Worm (Caenorhabditis elegans) whole organism, young adult: ENCODE data around the gene T01G1.2.

Source experiments
- B0261.1 ChIP-seq: sonication (generic microtip); optimal IDR thresholded peaks from 2 replicates; lab custom pipeline; 2016; ENCODE audit warnings: mild to moderate bottlenecking, missing genetic modification characterization, moderate library complexity, missing compliant biosample characterization
- C06A6.2 ChIP-seq: fragments of 200-800 bp; sonication (Bioruptor generic); conservative IDR thresholded peaks from 2 replicates; pipeline ENCODE4 v1.3.6; 2022; ENCODE audit warnings: missing genetic modification characterization, missing compliant biosample characterization
- C17E4.6 ChIP-seq: fragments of 200-800 bp; sonication (Bioruptor generic); IDR thresholded peaks from 2 replicates; pipeline ENCODE4 v1.3.6; 2022; ENCODE audit warnings: missing genetic modification reagents, missing genetic modification characterization, missing compliant biosample characterization
- D2030.7 ChIP-seq: fragments of 200-800 bp; sonication (Bioruptor generic); IDR thresholded peaks from 2 replicates; pipeline ENCODE4 v1.3.6; 2022; ENCODE audit warnings: missing genetic modification reagents, missing genetic modification characterization, missing compliant biosample characterization
- F10E7.11 ChIP-seq: sonication (generic microtip); optimal IDR thresholded peaks from 2 replicates; lab custom pipeline; 2017; ENCODE audit warnings: mild to moderate bottlenecking, missing genetic modification characterization, moderate library complexity, missing compliant biosample characterization
- F23B12.7 ChIP-seq: sonication (generic microtip); optimal IDR thresholded peaks from 2 replicates; lab custom pipeline; 2017; ENCODE audit warnings: missing genetic modification characterization, mild to moderate bottlenecking, missing compliant biosample characterization, antibody characterized with exemption, moderate library complexity; ENCODE audit not compliant: insufficient read depth
- F33H1.4 ChIP-seq: fragments of 200-800 bp; sonication (Bioruptor generic); IDR thresholded peaks from 2 replicates; pipeline ENCODE4 v1.3.6; 2022; ENCODE audit warnings: missing genetic modification reagents, missing genetic modification characterization, missing compliant biosample characterization
- F39B2.1 ChIP-seq: fragments of 200-800 bp; sonication (Bioruptor generic); IDR thresholded peaks from 2 replicates; pipeline ENCODE4 v1.3.6; 2022; ENCODE audit warnings: missing genetic modification reagents, missing genetic modification characterization, missing compliant biosample characterization
- F49E8.2 ChIP-seq: sonication (generic microtip); optimal IDR thresholded peaks from 3 replicates; lab custom pipeline; 2017; ENCODE audit warnings: missing genetic modification characterization, mild to moderate bottlenecking, missing compliant biosample characterization, antibody characterized with exemption, moderate library complexity; ENCODE audit not compliant: insufficient read depth
- K11D2.4 ChIP-seq: fragments of 200-800 bp; sonication (Bioruptor generic); IDR thresholded peaks from 2 replicates; pipeline ENCODE4 v1.3.6; 2022; ENCODE audit warnings: missing genetic modification reagents, missing genetic modification characterization, missing compliant biosample characterization
- Y53G8AR.9 ChIP-seq: fragments of 200-800 bp; sonication (Bioruptor generic); conservative IDR thresholded peaks from 2 replicates; pipeline ENCODE4 v1.3.6; 2022; ENCODE audit warnings: missing genetic modification reagents, missing genetic modification characterization, missing compliant biosample characterization
- Y95B8A.8 ChIP-seq: fragments of 200-800 bp; sonication (Bioruptor generic); IDR thresholded peaks from 2 replicates; pipeline ENCODE4 v1.3.6; 2022; ENCODE audit warnings: missing genetic modification reagents, missing genetic modification characterization, missing compliant biosample characterization
- attf-6 ChIP-seq: fragments of 200-800 bp; sonication (Bioruptor generic); IDR thresholded peaks from 2 replicates; pipeline ENCODE4 v1.3.6; 2022; ENCODE audit warnings: missing genetic modification reagents, missing genetic modification characterization, missing compliant biosample characterization
- cebp-2 ChIP-seq: fragments of 200-800 bp; sonication (Bioruptor generic); IDR thresholded peaks from 2 replicates; pipeline ENCODE4 v1.3.6; 2022; ENCODE audit warnings: missing genetic modification characterization, missing compliant biosample characterization
- ceh-100 ChIP-seq: fragments of 200-800 bp; sonication (Bioruptor generic); IDR thresholded peaks from 2 replicates; pipeline ENCODE4 v1.3.6; 2022; ENCODE audit warnings: missing genetic modification reagents, missing genetic modification characterization, missing compliant biosample characterization
- ceh-79 ChIP-seq: sonication (generic microtip); optimal IDR thresholded peaks from 2 replicates; lab custom pipeline; 2017; ENCODE audit warnings: mild to moderate bottlenecking, missing genetic modification characterization, missing compliant biosample characterization
- dox-1 ChIP-seq: fragments of 200-800 bp; sonication (Bioruptor generic); IDR thresholded peaks from 2 replicates; pipeline ENCODE4 v1.3.6; 2022; ENCODE audit warnings: missing genetic modification reagents, missing genetic modification characterization, missing compliant biosample characterization
- dpl-1 ChIP-seq: fragments of 150-350 bp; optimal IDR thresholded peaks from 2 replicates; lab custom pipeline; 2014; ENCODE audit warnings: missing biosample characterization, missing genetic modification reagents, missing genetic modification characterization
- egl-44 ChIP-seq: fragments of 200-800 bp; sonication (Bioruptor generic); IDR thresholded peaks from 2 replicates; pipeline ENCODE4 v1.3.6; 2022; ENCODE audit warnings: missing genetic modification reagents, missing genetic modification characterization, missing compliant biosample characterization
- egrh-3 ChIP-seq: fragments of 200-800 bp; sonication (Bioruptor generic); IDR thresholded peaks from 2 replicates; pipeline ENCODE4 v1.3.6; 2022; ENCODE audit warnings: missing genetic modification reagents, missing genetic modification characterization, missing compliant biosample characterization
- ekl-4 ChIP-seq: fragments of 200-800 bp; sonication (Bioruptor generic); IDR thresholded peaks from 2 replicates; pipeline ENCODE4 v1.3.6; 2022; ENCODE audit warnings: missing genetic modification reagents, missing genetic modification characterization, missing compliant biosample characterization
- fkh-3 ChIP-seq: sonication (generic microtip); optimal IDR thresholded peaks from 2 replicates; lab custom pipeline; 2016; ENCODE audit warnings: mild to moderate bottlenecking, missing genetic modification characterization, missing compliant biosample characterization
- gei-17 ChIP-seq: fragments of 200-800 bp; sonication (Bioruptor generic); optimal IDR thresholded peaks from 2 replicates; lab custom pipeline; 2018; ENCODE audit warnings: mild to moderate bottlenecking, missing genetic modification characterization, missing compliant biosample characterization
- hlh-26 ChIP-seq: fragments of 200-800 bp; sonication (Bioruptor generic); conservative IDR thresholded peaks from 2 replicates; pipeline ENCODE4 v1.3.6; 2022; ENCODE audit warnings: missing genetic modification reagents, missing genetic modification characterization, missing compliant biosample characterization
- hrde-1 ChIP-seq: sonication (generic microtip); optimal IDR thresholded peaks from 2 replicates; lab custom pipeline; 2016; ENCODE audit warnings: missing genetic modification characterization, mild to moderate bottlenecking, missing compliant biosample characterization, moderate library complexity, missing genotype, missing genetic modification reagents, borderline replicate concordance
- hsf-1 ChIP-seq: fragments of 200-800 bp; sonication (Bioruptor generic); IDR thresholded peaks from 2 replicates; pipeline ENCODE4 v1.3.6; 2022; ENCODE audit warnings: missing genetic modification reagents, missing genetic modification characterization, missing compliant biosample characterization
- lin-26 ChIP-seq: fragments of 200-800 bp; sonication (Bioruptor generic); IDR thresholded peaks from 2 replicates; pipeline ENCODE4 v1.3.6; 2022; ENCODE audit warnings: missing genetic modification reagents, missing genetic modification characterization, missing compliant biosample characterization
- madf-3 ChIP-seq: fragments of 200-800 bp; sonication (Bioruptor generic); IDR thresholded peaks from 2 replicates; pipeline ENCODE4 v1.3.6; 2022; ENCODE audit warnings: missing genetic modification reagents, missing genetic modification characterization, missing compliant biosample characterization
- mcd-1 ChIP-seq: fragments of 200-800 bp; sonication (Bioruptor generic); IDR thresholded peaks from 2 replicates; pipeline ENCODE4 v1.3.6; 2022; ENCODE audit warnings: missing genetic modification reagents, missing genetic modification characterization, missing compliant biosample characterization
- nhr-80 ChIP-seq: sonication (generic microtip); optimal IDR thresholded peaks from 2 replicates; lab custom pipeline; 2016; ENCODE audit warnings: missing genetic modification characterization, missing compliant biosample characterization
- nhr-90 ChIP-seq: sonication (generic microtip); optimal IDR thresholded peaks from 2 replicates; lab custom pipeline; 2016; ENCODE audit warnings: missing genotype, mild to moderate bottlenecking, missing genetic modification characterization, missing compliant biosample characterization
- rcor-1 ChIP-seq: fragments of 200-800 bp; sonication (Bioruptor generic); IDR thresholded peaks from 2 replicates; pipeline ENCODE4 v1.3.6; 2022; ENCODE audit warnings: missing genetic modification reagents, missing genetic modification characterization, missing compliant biosample characterization
- sdz-38 ChIP-seq: sonication (generic microtip); optimal IDR thresholded peaks from 2 replicates; lab custom pipeline; 2016; ENCODE audit warnings: missing genotype, missing genetic modification characterization, missing compliant biosample characterization
- snpc-1.1 ChIP-seq: sonication (generic microtip); optimal IDR thresholded peaks from 2 replicates; lab custom pipeline; 2017; ENCODE audit warnings: missing genetic modification characterization, mild to moderate bottlenecking, missing compliant biosample characterization, antibody characterized with exemption, moderate library complexity, missing genotype, missing genetic modification reagents; ENCODE audit not compliant: insufficient read depth
- snpc-1.3 ChIP-seq: sonication (generic microtip); optimal IDR thresholded peaks from 2 replicates; lab custom pipeline; 2017; ENCODE audit warnings: missing genetic modification characterization, mild to moderate bottlenecking, missing compliant biosample characterization, antibody characterized with exemption, moderate library complexity, missing genotype, missing genetic modification reagents; ENCODE audit not compliant: insufficient read depth
- somi-1 ChIP-seq: fragments of 200-800 bp; sonication (Bioruptor generic); optimal IDR thresholded peaks from 2 replicates; lab custom pipeline; 2018; ENCODE audit warnings: mild to moderate bottlenecking, missing genetic modification characterization, missing compliant biosample characterization
- sptf-2 ChIP-seq: fragments of 200-800 bp; sonication (Bioruptor generic); optimal IDR thresholded peaks from 2 replicates; lab custom pipeline; 2018; ENCODE audit warnings: mild to moderate bottlenecking, missing genetic modification characterization, missing compliant biosample characterization
- tbx-9 ChIP-seq: sonication (generic microtip); optimal IDR thresholded peaks from 2 replicates; lab custom pipeline; 2016; ENCODE audit warnings: borderline replicate concordance, missing genetic modification characterization, inconsistent platforms, missing compliant biosample characterization
- xnd-1 ChIP-seq: sonication (generic microtip); optimal IDR thresholded peaks from 2 replicates; lab custom pipeline; 2016; ENCODE audit warnings: missing genotype, missing genetic modification reagents, missing genetic modification characterization, missing compliant biosample characterization
- zim-3 ChIP-seq: sonication (generic microtip); optimal IDR thresholded peaks from 2 replicates; lab custom pipeline; 2017; ENCODE audit warnings: mild to moderate bottlenecking, missing genetic modification characterization, moderate library complexity, missing compliant biosample characterization
- ztf-22 ChIP-seq: fragments of 200-800 bp; sonication (Bioruptor generic); optimal IDR thresholded peaks from 2 replicates; lab custom pipeline; 2018; ENCODE audit warnings: mild to moderate bottlenecking, missing genetic modification characterization, moderate library complexity, missing compliant biosample characterization
- ztf-25 ChIP-seq: fragments of 200-800 bp; sonication (Bioruptor generic); IDR thresholded peaks from 2 replicates; pipeline ENCODE4 v1.3.6; 2022; ENCODE audit warnings: missing genetic modification reagents, missing genetic modification characterization, missing compliant biosample characterization
- ztf-3 ChIP-seq: fragments of 200-800 bp; sonication (Bioruptor generic); optimal IDR thresholded peaks from 2 replicates; lab custom pipeline; 2018; ENCODE audit warnings: mild to moderate bottlenecking, missing genetic modification characterization, missing compliant biosample characterization

Gene T01G1.2

ce11 chrIV:11319884-11320362 is 34.3 kb upstream of the T01G1.2 start, which contains the start of gene B0035.18 (continued):
- TF ChIP-seq F23B12.7 (tag; lab: Kevin White, UChicago): no peak
- TF ChIP-seq xnd-1 (tag; lab: Kevin White, UChicago): no peak
- TF ChIP-seq ceh-79 (tag; lab: Kevin White, UChicago): no peak
- TF ChIP-seq ekl-4 (GFP tag; lab: Robert Waterston, UW): no peak
- no peak for TF ChIP-seq snpc-1.1 (tag; lab: Kevin White, UChicago)
- no peak for TF ChIP-seq dox-1 (GFP tag; lab: Robert Waterston, UW)
- peak; percentile 91 for TF ChIP-seq madf-3 (GFP tag; lab: Robert Waterston, UW)
- TF ChIP-seq B0261.1: no peak
- no peak for TF ChIP-seq fkh-3 (tag; lab: Kevin White, UChicago)
- TF ChIP-seq dpl-1 (GFP tag; lab: Kevin White, UChicago): no peak
- no peak for TF ChIP-seq F39B2.1 (GFP tag; lab: Robert Waterston, UW)
- TF ChIP-seq Y53G8AR.9: no peak
- TF ChIP-seq hrde-1 (tag; lab: Kevin White, UChicago): no peak

ce11 chrIV:11320500-11320899 is 33.7 kb upstream of the T01G1.2 start, which contains the start of gene edg-1:
TSS of gene edg-1 (plus strand) at chrIV:11320800.
- TF ChIP-seq F49E8.2 (tag; lab: Kevin White, UChicago): peak; percentile 7
- no peak for TF ChIP-seq nhr-90 (tag; lab: Kevin White, UChicago)
- TF ChIP-seq sdz-38: no peak

- TF ChIP-seq C17E4.6 (GFP tag; lab: Robert Waterston, UW): 0 out of 2 replicates have a peak, but pooled peaks have one; percentile 7
- TF ChIP-seq ztf-3 (GFP tag; lab: Kevin White, UChicago): no peak
- no peak for TF ChIP-seq cebp-2 (GFP tag; lab: Robert Waterston, UW)
- no peak for TF ChIP-seq sptf-2 (GFP tag; lab: Kevin White, UChicago)
- no peak for TF ChIP-seq snpc-1.3
- peak; percentile 37; the same call in 1 of the 2 replicates for TF ChIP-seq F33H1.4 (GFP tag; lab: Robert Waterston, UW)
- no peak for TF ChIP-seq C06A6.2 (GFP tag; lab: Robert Waterston, UW)
- TF ChIP-seq hlh-26 (GFP tag; lab: Robert Waterston, UW): no peak
- TF ChIP-seq D2030.7 (GFP tag; lab: Robert Waterston, UW): peak; percentile 38
- TF ChIP-seq lin-26 (GFP tag; lab: Robert Waterston, UW): peak; percentile 79
- no peak for TF ChIP-seq K11D2.4 (GFP tag; lab: Robert Waterston, UW)
- TF ChIP-seq ceh-100 (GFP tag; lab: Robert Waterston, UW): 0 out of 2 replicates have a peak, but pooled peaks have one; percentile 27
- TF ChIP-seq zim-3 (tag; lab: Kevin White, UChicago): no peak
- 0 out of 2 replicates have a peak, but pooled peaks have one; percentile 43 for TF ChIP-seq ztf-25 (GFP tag; lab: Robert Waterston, UW)
- no peak for TF ChIP-seq egrh-3 (GFP tag; lab: Robert Waterston, UW)
- no peak for TF ChIP-seq nhr-80
- TF ChIP-seq dpl-1 (GFP tag; lab: Kevin White, UChicago): no peak
- TF ChIP-seq F10E7.11 (tag; lab: Kevin White, UChicago): no peak
- TF ChIP-seq gei-17 (GFP tag; lab: Kevin White, UChicago): no peak
- TF ChIP-seq attf-6 (GFP tag; lab: Robert Waterston, UW): peak; percentile 71; the same call in 1 of the 2 replicates
- TF ChIP-seq Y95B8A.8 (GFP tag; lab: Robert Waterston, UW): peak; percentile 59; the same call in 1 of the 2 replicates
- TF ChIP-seq egl-44: peak; percentile 65; the same call in 1 of the 2 replicates
- 0 out of 2 replicates have a peak, but pooled peaks have one; percentile 17 for TF ChIP-seq F39B2.1 (GFP tag; lab: Robert Waterston, UW)
- peak; percentile 79 for TF ChIP-seq ekl-4 (GFP tag; lab: Robert Waterston, UW)
- TF ChIP-seq xnd-1 (tag; lab: Kevin White, UChicago): no peak
- no peak for TF ChIP-seq tbx-9 (tag; lab: Kevin White, UChicago)
- 0 out of 2 replicates have a peak, but pooled peaks have one; percentile 18 for TF ChIP-seq mcd-1 (GFP tag; lab: Robert Waterston, UW)
- 0 out of 2 replicates have a peak, but pooled peaks have one; percentile 57 for TF ChIP-seq Y53G8AR.9
- no peak for TF ChIP-seq ztf-22 (GFP tag; lab: Kevin White, UChicago)
- no peak for TF ChIP-seq sdz-38
- TF ChIP-seq rcor-1 (GFP tag; lab: Robert Waterston, UW): peak; percentile 68
- TF ChIP-seq hsf-1: peak; percentile 61; the same call in 1 of the 2 replicates
- TF ChIP-seq somi-1 (GFP tag; lab: Kevin White, UChicago): no peak
These were observed 30.5 kb upstream of the T01G1.2 start for ce11 chrIV:11323666-11324065.
